Fruit fly (Drosophila melanogaster) whole organism, prepupa: ENCODE data around the gene pns.

Source experiments
- Blimp-1 ChIP-seq: fragments of 200-800 bp; sonication (Bioruptor generic); optimal IDR thresholded peaks from 3 replicates; lab custom pipeline; 2017; ENCODE audit warnings: missing biosample characterization, missing genetic modification characterization, mild to moderate bottlenecking, moderate library complexity, missing genetic modification reagents
- CG10631 ChIP-seq: fragments of 200-800 bp; sonication (Bioruptor generic); optimal IDR thresholded peaks from 2 replicates; lab custom pipeline; 2016; ENCODE audit warnings: missing biosample characterization, missing genetic modification characterization
- CG10669 ChIP-seq: fragments of 200-800 bp; sonication (Bioruptor generic); optimal IDR thresholded peaks from 3 replicates; lab custom pipeline; 2018; ENCODE audit warnings: missing biosample characterization, mild to moderate bottlenecking, missing genetic modification characterization, moderate library complexity
- CG11294 ChIP-seq: fragments of 200-800 bp; sonication (Bioruptor generic); IDR thresholded peaks from 2 replicates; pipeline ENCODE4 v1.3.6; 2022; ENCODE audit warnings: missing biosample characterization, missing genetic modification characterization
- CG11762 ChIP-seq: fragments of 200-800 bp; sonication (Bioruptor generic); optimal IDR thresholded peaks from 3 replicates; lab custom pipeline; 2016; ENCODE audit warnings: missing biosample characterization, missing genetic modification characterization; ENCODE audit not compliant: insufficient read depth
- CG11902 ChIP-seq: fragments of 200-800 bp; sonication (Bioruptor generic); optimal IDR thresholded peaks from 3 replicates; lab custom pipeline; 2016; ENCODE audit warnings: missing biosample characterization, missing genetic modification characterization
- CG15336 ChIP-seq: fragments of 200-800 bp; sonication (Bioruptor generic); IDR thresholded peaks from 2 replicates; pipeline ENCODE4 v1.3.6; 2022; ENCODE audit warnings: missing biosample characterization, missing genetic modification characterization
- CG3032 ChIP-seq: fragments of 200-800 bp; optimal IDR thresholded peaks from 2 replicates; lab custom pipeline; 2019; ENCODE audit warnings: missing biosample characterization, mild to moderate bottlenecking, missing genetic modification characterization, moderate library complexity
- CG31627 ChIP-seq: fragments of 200-800 bp; sonication (Bioruptor generic); optimal IDR thresholded peaks from 3 replicates; lab custom pipeline; 2016; ENCODE audit warnings: missing biosample characterization, missing genetic modification characterization
- CG32006 ChIP-seq: fragments of 200-800 bp; sonication (Bioruptor generic); optimal IDR thresholded peaks from 3 replicates; lab custom pipeline; 2017; ENCODE audit warnings: missing biosample characterization, mild to moderate bottlenecking, missing genetic modification characterization
- CG34406 ChIP-seq: fragments of 200-800 bp; sonication (Bioruptor generic); optimal IDR thresholded peaks from 3 replicates; lab custom pipeline; 2016; ENCODE audit warnings: missing biosample characterization, missing genetic modification characterization
- CG3919 ChIP-seq: fragments of 200-800 bp; sonication (Bioruptor generic); optimal IDR thresholded peaks from 3 replicates; lab custom pipeline; 2016; ENCODE audit warnings: missing biosample characterization, missing genetic modification characterization
- CG6276 ChIP-seq: fragments of 200-800 bp; sonication (Bioruptor generic); optimal IDR thresholded peaks from 2 replicates; lab custom pipeline; 2017; ENCODE audit warnings: missing biosample characterization, mild to moderate bottlenecking, missing genetic modification characterization
- CG6792 ChIP-seq: fragments of 200-800 bp; sonication (Bioruptor generic); optimal IDR thresholded peaks from 3 replicates; lab custom pipeline; 2016; ENCODE audit warnings: missing biosample characterization, missing genetic modification characterization
- CG6808 ChIP-seq: fragments of 200-800 bp; sonication (Bioruptor generic); optimal IDR thresholded peaks from 3 replicates; lab custom pipeline; 2017; ENCODE audit warnings: missing biosample characterization, missing genetic modification characterization, mild to moderate bottlenecking, moderate library complexity, missing genetic modification reagents
- CG6854 ChIP-seq: fragments of 200-800 bp; sonication (Bioruptor generic); optimal IDR thresholded peaks from 2 replicates; lab custom pipeline; 2017; ENCODE audit warnings: missing biosample characterization, mild to moderate bottlenecking, missing genetic modification characterization
- CG7368 ChIP-seq: fragments of 200-800 bp; sonication (Bioruptor generic); optimal IDR thresholded peaks from 3 replicates; lab custom pipeline; 2016; ENCODE audit warnings: missing biosample characterization, missing genetic modification characterization
- CG8119 ChIP-seq: fragments of 200-800 bp; sonication (Bioruptor generic); IDR thresholded peaks from 3 replicates; pipeline ENCODE4 v1.3.6; 2022; ENCODE audit warnings: missing biosample characterization, missing genetic modification characterization
- CG8319 ChIP-seq: fragments of 200-800 bp; sonication (Bioruptor generic); optimal IDR thresholded peaks from 3 replicates; lab custom pipeline; 2016; ENCODE audit warnings: missing biosample characterization, missing genetic modification characterization
- CG8632 ChIP-seq: fragments of 200-800 bp; sonication (Bioruptor generic); optimal IDR thresholded peaks from 3 replicates; lab custom pipeline; 2016; ENCODE audit warnings: missing biosample characterization, missing genetic modification characterization
- Eip78C ChIP-seq: fragments of 200-800 bp; sonication (Bioruptor generic); peaks from one replicate; lab custom pipeline; 2016; ENCODE audit warnings: missing biosample characterization, missing genetic modification characterization
- Eip93F ChIP-seq: fragments of 200-800 bp; sonication (Bioruptor generic); optimal IDR thresholded peaks from 2 replicates; lab custom pipeline; 2016; ENCODE audit warnings: missing biosample characterization, mild to moderate bottlenecking, missing genetic modification characterization
- Ets21C ChIP-seq: fragments of 200-800 bp; sonication (Bioruptor generic); optimal IDR thresholded peaks from 3 replicates; lab custom pipeline; 2016; ENCODE audit warnings: missing biosample characterization, missing genetic modification characterization
- Hr38 ChIP-seq: sonication (Bioruptor generic); optimal IDR thresholded peaks from 2 replicates; lab custom pipeline; 2016; ENCODE audit warnings: missing biosample characterization, missing genetic modification characterization
- Hr39 ChIP-seq: fragments of 200-800 bp; sonication (Bioruptor generic); optimal IDR thresholded peaks from 2 replicates; lab custom pipeline; 2016; ENCODE audit warnings: missing biosample characterization, missing genetic modification characterization
- Hr4 ChIP-seq: fragments of 200-800 bp; sonication (Bioruptor generic); optimal IDR thresholded peaks from 3 replicates; lab custom pipeline; 2016; ENCODE audit warnings: missing biosample characterization, missing genetic modification characterization
- Lpt ChIP-seq: fragments of 200-800 bp; sonication (Bioruptor generic); optimal IDR thresholded peaks from 3 replicates; lab custom pipeline; 2016; ENCODE audit warnings: missing biosample characterization, missing genetic modification characterization
- Met ChIP-seq: fragments of 200-800 bp; sonication (Bioruptor generic); optimal IDR thresholded peaks from 3 replicates; lab custom pipeline; 2016; ENCODE audit warnings: missing biosample characterization, missing genetic modification characterization
- OdsH ChIP-seq: fragments of 200-800 bp; sonication (Bioruptor generic); optimal IDR thresholded peaks from 3 replicates; lab custom pipeline; 2016; ENCODE audit warnings: missing biosample characterization, missing genetic modification characterization
- Sox102F ChIP-seq: fragments of 200-800 bp; sonication (Bioruptor generic); optimal IDR thresholded peaks from 2 replicates; lab custom pipeline; 2016; ENCODE audit warnings: missing biosample characterization, mild to moderate bottlenecking, missing genetic modification characterization
- Sox14 ChIP-seq: fragments of 200-800 bp; sonication (Bioruptor generic); optimal IDR thresholded peaks from 3 replicates; lab custom pipeline; 2016; ENCODE audit warnings: missing biosample characterization, missing genetic modification characterization
- Sox15 ChIP-seq: fragments of 200-800 bp; sonication (Bioruptor generic); optimal IDR thresholded peaks from 3 replicates; lab custom pipeline; 2016; ENCODE audit warnings: missing biosample characterization, missing genetic modification characterization
- achi ChIP-seq: fragments of 200-800 bp; sonication (Bioruptor generic); optimal IDR thresholded peaks from 3 replicates; lab custom pipeline; 2016; ENCODE audit warnings: missing biosample characterization, missing genetic modification characterization
- dac ChIP-seq: fragments of 200-800 bp; sonication (Bioruptor generic); optimal IDR thresholded peaks from 2 replicates; lab custom pipeline; 2017; ENCODE audit warnings: missing biosample characterization, mild to moderate bottlenecking, missing genetic modification characterization
- eg ChIP-seq: fragments of 200-800 bp; sonication (Bioruptor generic); IDR thresholded peaks from 3 replicates; pipeline ENCODE4 v1.3.6; 2022; ENCODE audit warnings: missing biosample characterization, missing genetic modification characterization
- fd59A ChIP-seq: fragments of 200-800 bp; sonication (Bioruptor generic); optimal IDR thresholded peaks from 2 replicates; lab custom pipeline; 2017; ENCODE audit warnings: missing biosample characterization, mild to moderate bottlenecking, missing genetic modification characterization, missing genetic modification reagents
- fkh ChIP-seq: fragments of 200-800 bp; sonication (Bioruptor generic); optimal IDR thresholded peaks from 3 replicates; lab custom pipeline; 2017; ENCODE audit warnings: missing biosample characterization, mild to moderate bottlenecking, missing genetic modification characterization, moderate library complexity
- lz ChIP-seq: fragments of 200-800 bp; sonication (Bioruptor generic); optimal IDR thresholded peaks from 3 replicates; lab custom pipeline; 2016; ENCODE audit warnings: missing biosample characterization, missing genetic modification characterization
- net ChIP-seq: fragments of 200-800 bp; sonication (Bioruptor generic); optimal IDR thresholded peaks from 3 replicates; lab custom pipeline; 2016; ENCODE audit warnings: missing biosample characterization, missing genetic modification characterization
- pdm3 ChIP-seq: fragments of 200-800 bp; sonication (Bioruptor generic); optimal IDR thresholded peaks from 3 replicates; lab custom pipeline; 2016; ENCODE audit warnings: missing biosample characterization, missing genetic modification characterization
- salr ChIP-seq, 2 experiments: fragments of 200-800 bp; sonication (Bioruptor generic); optimal IDR thresholded peaks; 3 replicates each; lab custom pipeline; 2016 to 2018; ENCODE audit warnings: missing biosample characterization in 2 of 2, missing genetic modification characterization in 2 of 2, mild to moderate bottlenecking in 1 of 2
- spab ChIP-seq: fragments of 200-800 bp; sonication (Bioruptor generic); optimal IDR thresholded peaks from 2 replicates; lab custom pipeline; 2017; ENCODE audit warnings: missing biosample characterization, mild to moderate bottlenecking, missing genetic modification characterization, missing genetic modification reagents
- ss ChIP-seq, 2 experiments: fragments of 200-800 bp; sonication (Bioruptor generic); optimal IDR thresholded peaks; 2 replicates in 1 of 2; 3 replicates in 1 of 2; lab custom pipeline; 2017 to 2018; ENCODE audit warnings: mild to moderate bottlenecking in 2 of 2, missing biosample characterization in 2 of 2, missing genetic modification characterization in 2 of 2, moderate library complexity in 1 of 2
- svp ChIP-seq: fragments of 200-800 bp; sonication (Bioruptor generic); peaks from one replicate; lab custom pipeline; 2016; ENCODE audit warnings: missing biosample characterization, missing genetic modification characterization
- topi ChIP-seq: fragments of 200-800 bp; sonication (Bioruptor generic); optimal IDR thresholded peaks from 3 replicates; lab custom pipeline; 2016; ENCODE audit warnings: missing biosample characterization, missing genetic modification characterization
- vri ChIP-seq: fragments of 200-800 bp; sonication (Bioruptor generic); optimal IDR thresholded peaks from 3 replicates; lab custom pipeline; 2016; ENCODE audit warnings: missing biosample characterization, mild to moderate bottlenecking, missing genetic modification characterization

pns gene

dm6 chr3L:1584781-1585180 is 47.8 kb downstream of the pns start (continued):
- TF ChIP-seq CG6276 (GFP tag; lab: Kevin White, UChicago) = peak; percentile 89
- peak; percentile 94 for TF ChIP-seq svp (GFP tag; lab: Kevin White, UChicago)
- peak; percentile 27 for TF ChIP-seq vri (GFP tag; lab: Kevin White, UChicago)
- TF ChIP-seq CG10631 (GFP tag; lab: Kevin White, UChicago) = peak; percentile 69
- TF ChIP-seq CG8319 = peak; percentile 77
- TF ChIP-seq CG6854 = peak; percentile 80
- peak; percentile 87 for TF ChIP-seq achi (GFP tag; lab: Kevin White, UChicago)
- TF ChIP-seq Met = peak; percentile 57
- TF ChIP-seq spab (GFP tag; lab: Kevin White, UChicago) = peak; percentile 76
- peak; percentile 79 for TF ChIP-seq CG6808 (GFP tag; lab: Kevin White, UChicago)
- peak; percentile 87 for TF ChIP-seq topi (GFP tag; lab: Kevin White, UChicago)
- peak; percentile 63 for TF ChIP-seq Ets21C
- TF ChIP-seq net (GFP tag; lab: Kevin White, UChicago) = peak; percentile 92
- TF ChIP-seq CG31627 = peak; percentile 79
- no peak for TF ChIP-seq Eip93F
- TF ChIP-seq Sox14 (GFP tag; lab: Kevin White, UChicago) = peak; percentile 72
- peak; percentile 80 for TF ChIP-seq CG32006
- TF ChIP-seq ss (GFP tag; optimal IDR thresholded peaks at IDR 0.05; lab: Kevin White, UChicago) = peak; percentile 46 to 67
- TF ChIP-seq CG10669 (GFP tag; lab: Kevin White, UChicago) = peak; percentile 83
- peak; percentile 97 for TF ChIP-seq Eip78C (GFP tag; lab: Kevin White, UChicago)
- TF ChIP-seq CG15336 (GFP tag; lab: Robert Waterston, UW) = peak; percentile 94
- TF ChIP-seq OdsH (GFP tag; lab: Kevin White, UChicago) = peak; percentile 78
- peak; percentile 78 for TF ChIP-seq Sox102F (GFP tag; lab: Kevin White, UChicago)
- peak; percentile 67 for TF ChIP-seq CG34406 (GFP tag; lab: Kevin White, UChicago)
- peak; percentile 73 for TF ChIP-seq Lpt (GFP tag; lab: Kevin White, UChicago)
- peak; percentile 82 for TF ChIP-seq Hr39 (GFP tag; lab: Kevin White, UChicago)
- peak; percentile 86 for TF ChIP-seq CG7368 (GFP tag; lab: Kevin White, UChicago)
- peak; percentile 82 for TF ChIP-seq Hr4 (GFP tag; lab: Kevin White, UChicago)
- peak; percentile 4 to 73 for TF ChIP-seq salr (GFP tag; optimal IDR thresholded peaks at IDR 0.05; lab: Kevin White, UChicago)
- TF ChIP-seq, all 60 proteins: peak for 57

dm6 chr3L:1586266-1587054 is 49.5 kb downstream of the pns start:
- TF ChIP-seq spab (GFP tag; lab: Kevin White, UChicago) = peak; percentile 47
- no peak for TF ChIP-seq Sox15
- no peak for TF ChIP-seq CG31627
- TF ChIP-seq fd59A (GFP tag; lab: Kevin White, UChicago) = no peak
- TF ChIP-seq CG3032 = peak; percentile 38
- peak; percentile 41 for TF ChIP-seq CG3919 (GFP tag; lab: Kevin White, UChicago)
- TF ChIP-seq eg = peak; percentile 87
- TF ChIP-seq CG7368 (GFP tag; lab: Kevin White, UChicago) = peak; percentile 11
- peak; percentile 80 for TF ChIP-seq CG8119 (GFP tag; lab: Robert Waterston, UW)
- TF ChIP-seq fkh = peak; percentile 73
- peak; percentile 48 for TF ChIP-seq CG11762 (GFP tag; lab: Kevin White, UChicago)
- no peak for TF ChIP-seq pdm3 (GFP tag; lab: Kevin White, UChicago)
- no peak for TF ChIP-seq lz (GFP tag; lab: Kevin White, UChicago)
- TF ChIP-seq CG11902 (GFP tag; lab: Kevin White, UChicago) = no peak
- no peak; the same call in 1 of the 2 replicates for TF ChIP-seq CG11294 (GFP tag; lab: Robert Waterston, UW)
- TF ChIP-seq CG6792 (GFP tag; lab: Kevin White, UChicago) = no peak
- TF ChIP-seq achi (GFP tag; lab: Kevin White, UChicago) = no peak
- TF ChIP-seq Hr38 (GFP tag; lab: Kevin White, UChicago) = no peak
- TF ChIP-seq CG6808 (GFP tag; lab: Kevin White, UChicago) = peak; percentile 64
- no peak for TF ChIP-seq Blimp-1 (GFP tag; lab: Kevin White, UChicago)
- TF ChIP-seq ss (GFP tag; optimal IDR thresholded peaks at IDR 0.05; lab: Kevin White, UChicago) = peak; percentile 67 to 77
- peak; percentile 54 for TF ChIP-seq CG10669 (GFP tag; lab: Kevin White, UChicago)
- peak; percentile 16 for TF ChIP-seq topi (GFP tag; lab: Kevin White, UChicago)
- TF ChIP-seq Eip93F = no peak
- TF ChIP-seq Met = peak; percentile 9
- TF ChIP-seq CG8632 = no peak
- TF ChIP-seq Ets21C = no peak
- no peak for TF ChIP-seq Hr4 (GFP tag; lab: Kevin White, UChicago)
- TF ChIP-seq vri (GFP tag; lab: Kevin White, UChicago) = peak; percentile 78
- TF ChIP-seq net (GFP tag; lab: Kevin White, UChicago) = peak; percentile 5
- peak; percentile 52 for TF ChIP-seq Sox102F (GFP tag; lab: Kevin White, UChicago)
- TF ChIP-seq Eip78C (GFP tag; lab: Kevin White, UChicago) = peak; percentile 74
- TF ChIP-seq dac (GFP tag; lab: Kevin White, UChicago) = peak; percentile 4
